Fruit fly (Drosophila melanogaster) Kc167 (cell line): ENCODE results near the gene CG31431.

ENCODE experiments used
- Myc ChIP-seq: fragments of >200 bp; optimal IDR thresholded peaks from 2 replicates; lab custom pipeline; 2017; ENCODE audit warnings: missing external identifiers
- h ChIP-seq: fragments of >200 bp; optimal IDR thresholded peaks from 3 replicates; lab custom pipeline; 2018; ENCODE audit warnings: missing external identifiers
- insv ChIP-seq: fragments of >200 bp; optimal IDR thresholded peaks from 3 replicates; lab custom pipeline; 2018; ENCODE audit warnings: missing external identifiers
- psq ChIP-seq: fragments of >200 bp; optimal IDR thresholded peaks from 2 replicates; lab custom pipeline; 2017; ENCODE audit warnings: missing external identifiers
- ttk ChIP-seq: sonication (Bioruptor generic); optimal IDR thresholded peaks from 2 replicates; lab custom pipeline; 2017; ENCODE audit warnings: missing external identifiers

dm6 chr3R:21874982-21875466 is 4.5 kb downstream of the CG31431 start, which contains the start of gene CG6656:
- TF ChIP-seq Myc (lab: Kevin White, UChicago) (no peak), psq (lab: Kevin White, UChicago) (no peak), ttk (lab: Kevin White, UChicago) (no peak), h (no peak), insv (no peak)
